Worm (Caenorhabditis elegans) whole organism, young adult: ENCODE data around the gene his-32.

Experiments
- B0019.2 ChIP-seq: fragments of 200-800 bp; sonication (Bioruptor generic); conservative IDR thresholded peaks from 2 replicates; pipeline ENCODE4 v1.3.6; 2022; ENCODE audit warnings: missing genetic modification reagents, missing genetic modification characterization, missing compliant biosample characterization
- B0261.1 ChIP-seq: sonication (generic microtip); optimal IDR thresholded peaks from 2 replicates; lab custom pipeline; 2016; ENCODE audit warnings: mild to moderate bottlenecking, missing genetic modification characterization, moderate library complexity, missing compliant biosample characterization
- B0336.3 ChIP-seq: fragments of 200-800 bp; sonication (Bioruptor generic); IDR thresholded peaks from 2 replicates; pipeline ENCODE4 v1.3.6; 2022; ENCODE audit warnings: missing genetic modification characterization, missing compliant biosample characterization
- C06A6.2 ChIP-seq: fragments of 200-800 bp; sonication (Bioruptor generic); conservative IDR thresholded peaks from 2 replicates; pipeline ENCODE4 v1.3.6; 2022; ENCODE audit warnings: missing genetic modification characterization, missing compliant biosample characterization
- C17E4.6 ChIP-seq: fragments of 200-800 bp; sonication (Bioruptor generic); IDR thresholded peaks from 2 replicates; pipeline ENCODE4 v1.3.6; 2022; ENCODE audit warnings: missing genetic modification reagents, missing genetic modification characterization, missing compliant biosample characterization
- D2030.7 ChIP-seq: fragments of 200-800 bp; sonication (Bioruptor generic); IDR thresholded peaks from 2 replicates; pipeline ENCODE4 v1.3.6; 2022; ENCODE audit warnings: missing genetic modification reagents, missing genetic modification characterization, missing compliant biosample characterization
- F39B2.1 ChIP-seq: fragments of 200-800 bp; sonication (Bioruptor generic); IDR thresholded peaks from 2 replicates; pipeline ENCODE4 v1.3.6; 2022; ENCODE audit warnings: missing genetic modification reagents, missing genetic modification characterization, missing compliant biosample characterization
- K12H6.12 ChIP-seq: fragments of 200-800 bp; sonication (Bioruptor generic); optimal IDR thresholded peaks from 2 replicates; lab custom pipeline; 2018; ENCODE audit warnings: mild to moderate bottlenecking, missing genetic modification characterization, missing compliant biosample characterization
- T07F8.4 ChIP-seq: sonication (generic microtip); optimal IDR thresholded peaks from 2 replicates; lab custom pipeline; 2016; ENCODE audit warnings: mild to moderate bottlenecking, missing genetic modification characterization, moderate library complexity, missing compliant biosample characterization
- Y56A3A.18 ChIP-seq: fragments of 200-800 bp; sonication (Bioruptor generic); IDR thresholded peaks from 2 replicates; pipeline ENCODE4 v1.3.6; 2022; ENCODE audit warnings: missing genetic modification reagents, missing genetic modification characterization, missing compliant biosample characterization
- Y67H2A.10 ChIP-seq: fragments of 200-800 bp; sonication (Bioruptor generic); conservative IDR thresholded peaks from 2 replicates; pipeline ENCODE4 v1.3.6; 2022; ENCODE audit warnings: missing genetic modification reagents, missing genetic modification characterization, missing compliant biosample characterization
- ZK185.1 ChIP-seq: sonication (generic microtip); optimal IDR thresholded peaks from 2 replicates; lab custom pipeline; 2016; ENCODE audit warnings: mild to moderate bottlenecking, missing genetic modification characterization, missing compliant biosample characterization; ENCODE audit not compliant: poor library complexity, severe bottlenecking
- akir-1 ChIP-seq: fragments of 200-800 bp; sonication (Bioruptor generic); optimal IDR thresholded peaks from 2 replicates; lab custom pipeline; 2018; ENCODE audit warnings: mild to moderate bottlenecking, missing genetic modification characterization, moderate library complexity, missing compliant biosample characterization
- attf-6 ChIP-seq: fragments of 200-800 bp; sonication (Bioruptor generic); IDR thresholded peaks from 2 replicates; pipeline ENCODE4 v1.3.6; 2022; ENCODE audit warnings: missing genetic modification reagents, missing genetic modification characterization, missing compliant biosample characterization
- bed-1 ChIP-seq: fragments of 200-800 bp; sonication (Bioruptor generic); IDR thresholded peaks from 2 replicates; pipeline ENCODE4 v1.3.6; 2022; ENCODE audit warnings: missing genetic modification reagents, missing genetic modification characterization, missing compliant biosample characterization
- bed-2 ChIP-seq: fragments of 200-800 bp; sonication (Bioruptor generic); IDR thresholded peaks from 2 replicates; pipeline ENCODE4 v1.3.6; 2022; ENCODE audit warnings: missing genetic modification reagents, missing genetic modification characterization, missing compliant biosample characterization
- cebp-1 ChIP-seq, 2 experiments: fragments of 200-800 bp in 1 of 2; sonication (Bioruptor generic) in 1 of 2; sonication (generic microtip) in 1 of 2; IDR thresholded peaks in 1 of 2; optimal IDR thresholded peaks in 1 of 2; 2 replicates each; pipeline versions ENCODE4 v1.3.6 to Lab custom; 2017 to 2022; ENCODE audit warnings: missing compliant biosample characterization in 2 of 2, missing genetic modification characterization in 2 of 2, mild to moderate bottlenecking in 1 of 2, missing genetic modification reagents in 1 of 2, moderate library complexity in 1 of 2
- ceh-58 ChIP-seq: fragments of 200-800 bp; sonication (Bioruptor generic); IDR thresholded peaks from 2 replicates; pipeline ENCODE4 v1.3.6; 2022; ENCODE audit warnings: missing genetic modification characterization, missing compliant biosample characterization
- ceh-79 ChIP-seq: sonication (generic microtip); optimal IDR thresholded peaks from 2 replicates; lab custom pipeline; 2017; ENCODE audit warnings: mild to moderate bottlenecking, missing genetic modification characterization, missing compliant biosample characterization
- ceh-91 ChIP-seq: fragments of 200-800 bp; sonication (Bioruptor generic); IDR thresholded peaks from 2 replicates; pipeline ENCODE4 v1.3.6; 2022; ENCODE audit warnings: missing genetic modification reagents, missing genetic modification characterization, missing compliant biosample characterization
- dpl-1 ChIP-seq: fragments of 150-350 bp; optimal IDR thresholded peaks from 2 replicates; lab custom pipeline; 2014; ENCODE audit warnings: missing biosample characterization, missing genetic modification reagents, missing genetic modification characterization
- ets-4 ChIP-seq: fragments of 200-800 bp; sonication (Bioruptor generic); optimal IDR thresholded peaks from 2 replicates; lab custom pipeline; 2018; ENCODE audit warnings: mild to moderate bottlenecking, missing genetic modification characterization, missing compliant biosample characterization
- him-1 ChIP-seq: sonication (generic microtip); optimal IDR thresholded peaks from 2 replicates; lab custom pipeline; 2016; ENCODE audit warnings: missing genotype, missing genetic modification reagents, missing genetic modification characterization, missing compliant biosample characterization
- lag-1 ChIP-seq: fragments of 200-800 bp; sonication (Bioruptor generic); IDR thresholded peaks from 2 replicates; pipeline ENCODE4 v1.3.6; 2022; ENCODE audit warnings: missing genetic modification reagents, missing genetic modification characterization, missing compliant biosample characterization
- let-607 ChIP-seq, 2 experiments: fragments of 200-800 bp in 1 of 2; sonication (Bioruptor generic) in 1 of 2; sonication (generic microtip) in 1 of 2; optimal IDR thresholded peaks; 2 replicates each; lab custom pipeline; 2016 to 2018; ENCODE audit warnings: mild to moderate bottlenecking in 2 of 2, missing compliant biosample characterization in 2 of 2, missing genetic modification characterization in 2 of 2, moderate library complexity in 2 of 2, missing genotype in 1 of 2
- madf-6 ChIP-seq: fragments of 200-800 bp; sonication (Bioruptor generic); IDR thresholded peaks from 2 replicates; pipeline ENCODE4 v1.3.6; 2022; ENCODE audit warnings: missing genetic modification reagents, missing genetic modification characterization, missing compliant biosample characterization
- mel-28 ChIP-seq: sonication (generic microtip); optimal IDR thresholded peaks from 2 replicates; lab custom pipeline; 2016; ENCODE audit warnings: borderline replicate concordance, mild to moderate bottlenecking, missing genetic modification characterization, missing compliant biosample characterization
- nfya-1 ChIP-seq: sonication (generic microtip); optimal IDR thresholded peaks from 2 replicates; lab custom pipeline; 2017; ENCODE audit warnings: antibody characterized with exemption, missing compliant biosample characterization, missing genetic modification characterization, borderline replicate concordance; ENCODE audit not compliant: insufficient read depth
- nfyb-1 ChIP-seq: fragments of 200-800 bp; sonication (Bioruptor generic); IDR thresholded peaks from 2 replicates; pipeline ENCODE4 v1.3.6; 2022; ENCODE audit warnings: missing genetic modification reagents, missing genetic modification characterization, missing compliant biosample characterization
- nhr-120 ChIP-seq: fragments of 200-800 bp; sonication (Bioruptor generic); IDR thresholded peaks from 2 replicates; pipeline ENCODE4 v1.3.6; 2022; ENCODE audit warnings: missing genetic modification characterization, missing compliant biosample characterization
- nhr-80 ChIP-seq: sonication (generic microtip); optimal IDR thresholded peaks from 2 replicates; lab custom pipeline; 2016; ENCODE audit warnings: missing genetic modification characterization, missing compliant biosample characterization
- snpc-4 ChIP-seq, 5 experiments: fragments of 150-350 bp in 1 of 5; sonication (generic microtip) in 4 of 5; optimal IDR thresholded peaks; 2 replicates each; lab custom pipeline; 2014 to 2018; ENCODE audit warnings: missing genetic modification characterization in 5 of 5, missing biosample characterization in 3 of 5, antibody characterized with exemption in 2 of 5, mild to moderate bottlenecking in 2 of 5, missing compliant biosample characterization in 2 of 5, missing genotype in 2 of 5, moderate library complexity in 2 of 5, missing genetic modification reagents in 1 of 5
- sptf-2 ChIP-seq: fragments of 200-800 bp; sonication (Bioruptor generic); optimal IDR thresholded peaks from 2 replicates; lab custom pipeline; 2018; ENCODE audit warnings: mild to moderate bottlenecking, missing genetic modification characterization, missing compliant biosample characterization
- tlf-1 ChIP-seq: fragments of 200-800 bp; sonication (Bioruptor generic); optimal IDR thresholded peaks from 2 replicates; lab custom pipeline; 2018; ENCODE audit warnings: mild to moderate bottlenecking, missing genetic modification characterization, missing compliant biosample characterization
- xnd-1 ChIP-seq: sonication (generic microtip); optimal IDR thresholded peaks from 2 replicates; lab custom pipeline; 2016; ENCODE audit warnings: missing genotype, missing genetic modification reagents, missing genetic modification characterization, missing compliant biosample characterization
- zim-3 ChIP-seq: sonication (generic microtip); optimal IDR thresholded peaks from 2 replicates; lab custom pipeline; 2017; ENCODE audit warnings: mild to moderate bottlenecking, missing genetic modification characterization, moderate library complexity, missing compliant biosample characterization
- ztf-22 ChIP-seq: fragments of 200-800 bp; sonication (Bioruptor generic); optimal IDR thresholded peaks from 2 replicates; lab custom pipeline; 2018; ENCODE audit warnings: mild to moderate bottlenecking, missing genetic modification characterization, moderate library complexity, missing compliant biosample characterization
- ztf-28 ChIP-seq: fragments of 200-800 bp; sonication (Bioruptor generic); IDR thresholded peaks from 2 replicates; pipeline ENCODE4 v1.3.6; 2022; ENCODE audit warnings: missing genetic modification reagents, missing genetic modification characterization, missing compliant biosample characterization

The his-32 gene

DNA sequence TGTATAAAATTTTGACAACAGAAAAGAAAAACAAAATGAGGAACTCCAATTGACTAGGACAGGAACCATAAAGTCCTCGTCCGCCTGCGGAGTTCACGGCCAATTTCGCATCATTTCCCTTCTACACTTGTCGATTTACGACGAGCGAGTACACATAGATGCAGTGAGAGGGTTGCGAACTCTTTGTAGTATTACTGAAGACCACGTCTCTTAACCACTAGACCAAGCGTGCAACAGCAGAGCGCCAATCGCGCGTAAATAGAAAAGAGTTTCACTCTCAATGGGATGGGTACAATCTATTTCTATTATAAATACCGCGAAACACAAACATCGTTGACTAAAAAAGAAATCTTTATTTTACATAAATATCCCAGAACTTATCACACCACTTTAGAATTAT lies 41.3 kb downstream of the his-32 start (continued):
- TF ChIP-seq cebp-1 (GFP tag; IDR thresholded peaks at IDR 0.05; lab: Robert Waterston, UW) = 0 out of 2 replicates have a peak, but pooled peaks have one; percentile 9
- peak; percentile 70 for TF ChIP-seq cebp-1 (tag; optimal IDR thresholded peaks at IDR 0.05; lab: Kevin White, UChicago)
- no peak for TF ChIP-seq lag-1 (GFP tag; lab: Robert Waterston, UW)
- no peak; the same call in 1 of the 2 replicates for TF ChIP-seq B0019.2 (GFP tag; lab: Robert Waterston, UW)
- TF ChIP-seq let-607 (tag; optimal IDR thresholded peaks at IDR 0.05; lab: Kevin White, UChicago) = peak in 1 of 2 experiments; percentile 50
- TF ChIP-seq zim-3 (tag; lab: Kevin White, UChicago) = peak; percentile 75
- peak; percentile 47; the same call in 1 of the 2 replicates for TF ChIP-seq D2030.7 (GFP tag; lab: Robert Waterston, UW)
- peak; percentile 85 for TF ChIP-seq ZK185.1 (tag; lab: Kevin White, UChicago)
- peak; percentile 77 for TF ChIP-seq B0261.1 (tag; lab: Kevin White, UChicago)
- TF ChIP-seq mel-28 (tag; lab: Kevin White, UChicago) = no peak
- peak; percentile 88 for TF ChIP-seq him-1
- peak; percentile 76 for TF ChIP-seq T07F8.4
- no peak for TF ChIP-seq dpl-1 (GFP tag; lab: Kevin White, UChicago)
- peak; percentile 43; the same call in 1 of the 2 replicates for TF ChIP-seq C17E4.6 (GFP tag; lab: Robert Waterston, UW)
- peak; percentile 86 for TF ChIP-seq snpc-4 (GFP tag; optimal IDR thresholded peaks at IDR 0.05; lab: Kevin White, UChicago)
- TF ChIP-seq snpc-4 (tag; optimal IDR thresholded peaks at IDR 0.05; lab: Kevin White, UChicago) = peak in 3 of 4 experiments; percentile 70 to 74 (median 71)
- TF ChIP-seq bed-1 (GFP tag; lab: Robert Waterston, UW) = no peak
- peak; percentile 60 for TF ChIP-seq nhr-80 (tag; lab: Kevin White, UChicago)
- no peak for TF ChIP-seq F39B2.1 (GFP tag; lab: Robert Waterston, UW)
- TF ChIP-seq ceh-58 (GFP tag; lab: Robert Waterston, UW) = 0 out of 2 replicates have a peak, but pooled peaks have one; percentile 70
- TF ChIP-seq Y67H2A.10 (GFP tag; lab: Robert Waterston, UW) = 0 out of 2 replicates have a peak, but pooled peaks have one; percentile 43
- TF ChIP-seq Y56A3A.18 (GFP tag; lab: Robert Waterston, UW) = 0 out of 2 replicates have a peak, but pooled peaks have one; percentile 35
- no peak for TF ChIP-seq akir-1 (GFP tag; lab: Kevin White, UChicago)
- peak; percentile 9 for TF ChIP-seq K12H6.12
- TF ChIP-seq tlf-1 (GFP tag; lab: Kevin White, UChicago) = peak; percentile 24
- TF ChIP-seq xnd-1 (tag; lab: Kevin White, UChicago) = no peak
- peak; percentile 56 for TF ChIP-seq ceh-79 (tag; lab: Kevin White, UChicago)
- peak; percentile 49 for TF ChIP-seq sptf-2 (GFP tag; lab: Kevin White, UChicago)
- no peak for TF ChIP-seq nfya-1 (tag; lab: Kevin White, UChicago)
- TF ChIP-seq ztf-28 (GFP tag; lab: Robert Waterston, UW) = no peak
- TF ChIP-seq ceh-91 (GFP tag; lab: Robert Waterston, UW) = no peak
- peak; percentile 83 for TF ChIP-seq nfyb-1 (GFP tag; lab: Robert Waterston, UW)
- TF ChIP-seq ets-4 = no peak
- TF ChIP-seq B0336.3 (GFP tag; lab: Robert Waterston, UW) = peak; percentile 83
- no peak for TF ChIP-seq ztf-22 (GFP tag; lab: Kevin White, UChicago)
- no peak for TF ChIP-seq nhr-120 (GFP tag; lab: Robert Waterston, UW)
- no peak for TF ChIP-seq C06A6.2 (GFP tag; lab: Robert Waterston, UW)
- TF ChIP-seq attf-6 (GFP tag; lab: Robert Waterston, UW) = 0 out of 2 replicates have a peak, but pooled peaks have one; percentile 16
- peak; percentile 58; the same call in 1 of the 2 replicates for TF ChIP-seq madf-6 (GFP tag; lab: Robert Waterston, UW)
- TF ChIP-seq bed-2 (GFP tag; lab: Robert Waterston, UW) = no peak
